Worm (Caenorhabditis elegans): ENCODE data around the gene ech-9.

ech-9 gene

ce11 chrIV:10269137-10269933 lies 34.2 kb upstream of the ech-9 start, which contains the start of the genes nspd-7 and Y43C5A.2:
Gene nspd-7, minus strand, starts transcription at chrIV:10269187.
Gene Y43C5A.2, plus strand, starts transcription at chrIV:10269883.
- TF ChIP-seq crh-2 (tag; optimal IDR thresholded peaks at IDR 0.05) = peak; percentile 9
- TF ChIP-seq skn-1 (tag; optimal IDR thresholded peaks at IDR 0.05) = no peak
- TF ChIP-seq Y55F3AM.14 (GFP tag; optimal IDR thresholded peaks at IDR 0.05) = no peak
- TF ChIP-seq ztf-11 (tag; optimal IDR thresholded peaks at IDR 0.05) = no peak
- TF ChIP-seq unc-62 (GFP tag; optimal IDR thresholded peaks at IDR 0.05) = no peak
- no peak for TF ChIP-seq zag-1 (tag; optimal IDR thresholded peaks at IDR 0.05)

- TF ChIP-seq blmp-1 (tag; optimal IDR thresholded peaks at IDR 0.05; ENCODE audit: insufficient read depth) (peak; percentile 19), nhr-237 (tag; optimal IDR thresholded peaks at IDR 0.05) (no peak), nhr-23 (tag; optimal IDR thresholded peaks at IDR 0.05) (no peak), unc-39 (tag; optimal IDR thresholded peaks at IDR 0.05) (no peak), lin-13 (GFP tag; optimal IDR thresholded peaks at IDR 0.05) (no peak), nhr-21 (tag; optimal IDR thresholded peaks at IDR 0.05) (peak; percentile 63), R02D3.7 (tag; optimal IDR thresholded peaks at IDR 0.05) (no peak), sma-9 (GFP tag; optimal IDR thresholded peaks at IDR 0.05) (peak; percentile 49), sma-9 (tag; optimal IDR thresholded peaks at IDR 0.05) (no peak), alr-1 (tag; optimal IDR thresholded peaks at IDR 0.05) (no peak), ceh-16 (tag; optimal IDR thresholded peaks at IDR 0.05) (peak; percentile 5), elt-1 (tag; optimal IDR thresholded peaks at IDR 0.05) (peak; percentile 86), egl-27 (tag; optimal IDR thresholded peaks at IDR 0.05) (peak; percentile 46), lsy-2 (tag; optimal IDR thresholded peaks at IDR 0.05) (peak in 1 of 2 experiments; percentile 25), nhr-25 (tag; optimal IDR thresholded peaks at IDR 0.05) (no peak), fos-1 (tag; optimal IDR thresholded peaks at IDR 0.05) (peak; percentile 7)
Observed at ce11 chrIV:10261061-10261460, 25.9 kb upstream of the ech-9 start.

- no peak for TF ChIP-seq C34F6.9 (tag; optimal IDR thresholded peaks at IDR 0.05)
- TF ChIP-seq nhr-11 (tag; optimal IDR thresholded peaks at IDR 0.05) = no peak
- no peak for TF ChIP-seq unc-62 (GFP tag; optimal IDR thresholded peaks at IDR 0.05)
- TF ChIP-seq unc-55 (GFP tag; optimal IDR thresholded peaks at IDR 0.05) = no peak
- no peak for TF ChIP-seq sma-3 (GFP tag; optimal IDR thresholded peaks at IDR 0.05)
- no peak for TF ChIP-seq ztf-4 (tag; optimal IDR thresholded peaks at IDR 0.05)
- no peak for TF ChIP-seq gmeb-1 (tag; optimal IDR thresholded peaks at IDR 0.05)
- TF ChIP-seq egl-27 (tag; optimal IDR thresholded peaks at IDR 0.05) = no peak
- TF ChIP-seq crh-2 (tag; optimal IDR thresholded peaks at IDR 0.05) = no peak
- no peak for TF ChIP-seq nhr-23 (tag; optimal IDR thresholded peaks at IDR 0.05)
- TF ChIP-seq aly-2 (tag; optimal IDR thresholded peaks at IDR 0.05) = no peak
- TF ChIP-seq ama-1 (optimal IDR thresholded peaks at IDR 0.05) = no peak
- TF ChIP-seq R02D3.7 (tag; optimal IDR thresholded peaks at IDR 0.05) = no peak
- TF ChIP-seq nhr-6 (tag; optimal IDR thresholded peaks at IDR 0.05) = no peak
- TF ChIP-seq lsy-2 (tag; optimal IDR thresholded peaks at IDR 0.05) = no peak
- no peak for TF ChIP-seq fos-1 (tag; optimal IDR thresholded peaks at IDR 0.05)
- no peak for TF ChIP-seq zag-1 (tag; optimal IDR thresholded peaks at IDR 0.05)
- TF ChIP-seq ztf-11 (tag; optimal IDR thresholded peaks at IDR 0.05) = no peak
- TF ChIP-seq lin-39 (tag; optimal IDR thresholded peaks at IDR 0.05) = no peak
Observed at ce11 chrIV:10259557-10259956, 24.4 kb upstream of the ech-9 start, which contains the start of gene F01G10.9. Gene F01G10.9, minus strand, starts transcription at chrIV:10259657.

- TF ChIP-seq sma-9 (GFP tag; optimal IDR thresholded peaks at IDR 0.05) (peak; percentile 3), sma-9 (tag; optimal IDR thresholded peaks at IDR 0.05) (no peak), nhr-129 (tag; optimal IDR thresholded peaks at IDR 0.05) (no peak), fos-1 (tag; optimal IDR thresholded peaks at IDR 0.05) (peak; percentile 13), crh-2 (tag; optimal IDR thresholded peaks at IDR 0.05) (peak; percentile 50), lsy-2 (tag; optimal IDR thresholded peaks at IDR 0.05) (peak in 1 of 2 experiments; percentile 8)
Observed at ce11 chrIV:10252886-10253639, 17.9 kb upstream of the ech-9 start.

Data from whole organism, L2 larva.